Worm (Caenorhabditis elegans) whole organism, L1 larva: Measurements from ENCODE around the gene gphr-1.
A peak's percentile ranks its signal among the peaks of the same experiment; 100 is the strongest.

Experiments used
- C04F5.9 ChIP-seq: sonication (generic microtip); optimal IDR thresholded peaks from 2 replicates; lab custom pipeline; 2016; ENCODE audit warnings: missing genetic modification characterization, missing compliant biosample characterization
- Y116A8C.19 ChIP-seq: sonication (generic microtip); optimal IDR thresholded peaks from 2 replicates; lab custom pipeline; 2016; ENCODE audit warnings: missing compliant biosample characterization, missing genetic modification characterization, borderline replicate concordance
- ama-1 ChIP-seq: fragments of 150-350 bp; optimal IDR thresholded peaks from 2 replicates; lab custom pipeline; 2014
- blmp-1 ChIP-seq: fragments of 150-350 bp; optimal IDR thresholded peaks from 2 replicates; lab custom pipeline; 2014; ENCODE audit warnings: missing biosample characterization, missing genetic modification characterization
- ceh-8 ChIP-seq: fragments of 200-800 bp; sonication (Bioruptor generic); optimal IDR thresholded peaks from 2 replicates; lab custom pipeline; 2018; ENCODE audit warnings: mild to moderate bottlenecking, missing genetic modification characterization, moderate library complexity, missing compliant biosample characterization
- ceh-82 ChIP-seq, 3 experiments: fragments of 150-350 bp in 1 of 3; sonication (generic microtip) in 2 of 3; optimal IDR thresholded peaks; 2 replicates each; lab custom pipeline; 2014 to 2017; ENCODE audit warnings: missing biosample characterization in 3 of 3, missing genetic modification characterization in 3 of 3
- ceh-88 ChIP-seq: fragments of 200-800 bp; sonication (Bioruptor generic); IDR thresholded peaks from 2 replicates; pipeline ENCODE4 v1.3.6; 2022; ENCODE audit warnings: missing genetic modification characterization, missing compliant biosample characterization
- ceh-90 ChIP-seq: sonication (generic microtip); optimal IDR thresholded peaks from 2 replicates; lab custom pipeline; 2016; ENCODE audit warnings: missing genetic modification characterization, missing compliant biosample characterization
- dpl-1 ChIP-seq, 3 experiments: fragments of 150-350 bp in 2 of 3; sonication (generic microtip) in 1 of 3; optimal IDR thresholded peaks; 2 replicates each; lab custom pipeline; 2014 to 2017; ENCODE audit warnings: missing biosample characterization in 3 of 3, missing genetic modification characterization in 3 of 3, missing genetic modification reagents in 3 of 3
- dsc-1 ChIP-seq: sonication (generic microtip); optimal IDR thresholded peaks from 2 replicates; lab custom pipeline; 2016; ENCODE audit warnings: mild to moderate bottlenecking, missing genetic modification characterization, missing compliant biosample characterization
- efl-1 ChIP-seq, 4 experiments: fragments of 150-350 bp; optimal IDR thresholded peaks in 3 of 4; peaks in 1 of 4; 1 replicate in 1 of 4; 2 replicates in 3 of 4; lab custom pipeline; 2014; ENCODE audit warnings: missing biosample characterization in 2 of 4, missing genetic modification characterization in 2 of 4, missing genetic modification reagents in 2 of 4
- egl-13 ChIP-seq: sonication (generic microtip); optimal IDR thresholded peaks from 2 replicates; lab custom pipeline; 2016; ENCODE audit warnings: missing genotype, missing genetic modification reagents, missing genetic modification characterization, missing compliant biosample characterization
- elt-2 ChIP-seq: sonication (generic microtip); optimal IDR thresholded peaks from 2 replicates; lab custom pipeline; 2016; ENCODE audit warnings: missing genetic modification characterization, mild to moderate bottlenecking, inconsistent platforms, missing compliant biosample characterization, missing genetic modification reagents
- ets-5 ChIP-seq: fragments of 200-800 bp; sonication (Bioruptor generic); IDR thresholded peaks from 2 replicates; pipeline ENCODE4 v1.3.6; 2022; ENCODE audit warnings: missing genetic modification characterization, missing compliant biosample characterization
- fkh-10 ChIP-seq: sonication (generic microtip); optimal IDR thresholded peaks from 2 replicates; lab custom pipeline; 2017; ENCODE audit warnings: missing biosample characterization, missing genetic modification reagents, missing genetic modification characterization
- fkh-8 ChIP-seq: sonication (generic microtip); optimal IDR thresholded peaks from 2 replicates; lab custom pipeline; 2016; ENCODE audit warnings: mild to moderate bottlenecking, missing genetic modification characterization, missing compliant biosample characterization
- fos-1 ChIP-seq: fragments of 150-350 bp; optimal IDR thresholded peaks from 2 replicates; lab custom pipeline; 2014; ENCODE audit warnings: missing biosample characterization, missing genetic modification characterization
- grh-1 ChIP-seq: fragments of 200-800 bp; sonication (Bioruptor generic); IDR thresholded peaks from 2 replicates; pipeline ENCODE4 v1.3.6; 2022; ENCODE audit warnings: missing genetic modification reagents, missing genetic modification characterization, missing compliant biosample characterization
- hlh-17 ChIP-seq: fragments of 200-800 bp; sonication (Bioruptor generic); optimal IDR thresholded peaks from 2 replicates; lab custom pipeline; 2018; ENCODE audit warnings: missing genetic modification characterization, mild to moderate bottlenecking, missing compliant biosample characterization, moderate library complexity, borderline replicate concordance
- hlh-4 ChIP-seq: sonication (generic microtip); optimal IDR thresholded peaks from 2 replicates; lab custom pipeline; 2016; ENCODE audit warnings: mild to moderate bottlenecking, missing genetic modification characterization, missing compliant biosample characterization
- irx-1 ChIP-seq: sonication (generic microtip); optimal IDR thresholded peaks from 2 replicates; lab custom pipeline; 2016; ENCODE audit warnings: missing genetic modification characterization, missing compliant biosample characterization
- isw-1 ChIP-seq: fragments of 200-800 bp; sonication (Bioruptor generic); IDR thresholded peaks from 2 replicates; pipeline ENCODE4 v1.3.6; 2022; ENCODE audit warnings: missing genetic modification characterization, missing compliant biosample characterization
- jun-1 ChIP-seq: fragments of 150-350 bp; optimal IDR thresholded peaks from 2 replicates; lab custom pipeline; 2014; ENCODE audit warnings: missing biosample characterization, missing genetic modification reagents, missing genetic modification characterization
- lin-15B ChIP-seq: fragments of 150-350 bp; sonication (generic microtip); optimal IDR thresholded peaks from 3 replicates; lab custom pipeline; 2014; ENCODE audit warnings: missing biosample characterization, missing genetic modification characterization
- lin-35 ChIP-seq, 2 experiments: fragments of 150-350 bp; optimal IDR thresholded peaks; 2 replicates each; lab custom pipeline; 2014; ENCODE audit warnings: missing biosample characterization in 2 of 2, missing genetic modification characterization in 2 of 2, missing genetic modification reagents in 2 of 2
- lin-39 ChIP-seq: fragments of 150-350 bp; optimal IDR thresholded peaks from 2 replicates; lab custom pipeline; 2014; ENCODE audit warnings: missing biosample characterization, missing genetic modification reagents, missing genetic modification characterization
- lsy-2 ChIP-seq, 2 experiments: fragments of 150-350 bp; optimal IDR thresholded peaks; 2 replicates each; lab custom pipeline; 2014; ENCODE audit warnings: missing biosample characterization in 2 of 2, missing genetic modification characterization in 2 of 2
- mab-9 ChIP-seq: fragments of 200-800 bp; sonication (Bioruptor generic); IDR thresholded peaks from 2 replicates; pipeline ENCODE4 v1.3.6; 2022; ENCODE audit warnings: missing genetic modification reagents, missing genetic modification characterization, missing compliant biosample characterization
- mdl-1 ChIP-seq, 2 experiments: fragments of 150-350 bp; optimal IDR thresholded peaks; 2 replicates each; lab custom pipeline; 2014 to 2017; ENCODE audit warnings: missing biosample characterization in 2 of 2, missing genetic modification characterization in 2 of 2, inconsistent platforms in 1 of 2
- mep-1 ChIP-seq: fragments of 150-350 bp; optimal IDR thresholded peaks from 2 replicates; lab custom pipeline; 2014; ENCODE audit warnings: missing biosample characterization, missing genetic modification characterization
- nhr-237 ChIP-seq: fragments of 150-350 bp; optimal IDR thresholded peaks from 2 replicates; lab custom pipeline; 2014; ENCODE audit warnings: missing biosample characterization, missing genetic modification characterization
- nhr-76 ChIP-seq: sonication (generic microtip); optimal IDR thresholded peaks from 2 replicates; lab custom pipeline; 2017; ENCODE audit warnings: missing biosample characterization, missing genetic modification characterization
- nhr-77 ChIP-seq: fragments of 150-350 bp; optimal IDR thresholded peaks from 2 replicates; lab custom pipeline; 2014; ENCODE audit warnings: missing biosample characterization, missing genetic modification characterization
- nhr-90 ChIP-seq: sonication (generic microtip); optimal IDR thresholded peaks from 2 replicates; lab custom pipeline; 2016; ENCODE audit warnings: mild to moderate bottlenecking, missing genetic modification characterization, missing compliant biosample characterization; ENCODE audit not compliant: poor library complexity
- pqm-1 ChIP-seq: sonication (generic microtip); optimal IDR thresholded peaks from 3 replicates; lab custom pipeline; 2017; ENCODE audit warnings: missing biosample characterization, missing genetic modification characterization
- rnt-1 ChIP-seq: sonication (generic microtip); optimal IDR thresholded peaks from 2 replicates; lab custom pipeline; 2016; ENCODE audit warnings: mild to moderate bottlenecking, missing genetic modification characterization, moderate library complexity, missing compliant biosample characterization
- snpc-4 ChIP-seq: fragments of 150-350 bp; optimal IDR thresholded peaks from 2 replicates; lab custom pipeline; 2014; ENCODE audit warnings: missing biosample characterization, missing genetic modification characterization
- snu-23 ChIP-seq: sonication (generic microtip); optimal IDR thresholded peaks from 2 replicates; lab custom pipeline; 2016; ENCODE audit warnings: missing genetic modification characterization, missing compliant biosample characterization
- sptf-1 ChIP-seq: fragments of 150-350 bp; optimal IDR thresholded peaks from 2 replicates; lab custom pipeline; 2014; ENCODE audit warnings: missing biosample characterization, missing genetic modification characterization
- sup-37 ChIP-seq: fragments of 200-800 bp; sonication (Bioruptor generic); optimal IDR thresholded peaks from 2 replicates; lab custom pipeline; 2018; ENCODE audit warnings: mild to moderate bottlenecking, missing genetic modification characterization, missing compliant biosample characterization
- swsn-7 ChIP-seq: sonication (generic microtip); optimal IDR thresholded peaks from 2 replicates; lab custom pipeline; 2016; ENCODE audit warnings: missing genetic modification characterization, missing compliant biosample characterization
- unc-30 ChIP-seq: sonication (generic microtip); optimal IDR thresholded peaks from 2 replicates; lab custom pipeline; 2017; ENCODE audit warnings: missing biosample characterization, missing genetic modification characterization
- unc-86 ChIP-seq: sonication (generic microtip); optimal IDR thresholded peaks from 2 replicates; lab custom pipeline; 2016; ENCODE audit warnings: missing genetic modification characterization, missing compliant biosample characterization
- unc-98 ChIP-seq: fragments of 200-800 bp; sonication (Bioruptor generic); IDR thresholded peaks from 2 replicates; pipeline ENCODE4 v1.3.6; 2022; ENCODE audit warnings: missing genetic modification characterization, missing compliant biosample characterization
- vab-15 ChIP-seq: sonication (generic microtip); optimal IDR thresholded peaks from 2 replicates; lab custom pipeline; 2017; ENCODE audit warnings: missing genotype, mild to moderate bottlenecking, missing genetic modification characterization, missing compliant biosample characterization
- ztf-11 ChIP-seq, 2 experiments: sonication (generic microtip); optimal IDR thresholded peaks; 2 replicates each; lab custom pipeline; 2016 to 2017; ENCODE audit warnings: missing genetic modification characterization in 2 of 2, missing biosample characterization in 1 of 2, missing compliant biosample characterization in 1 of 2
- ztf-4 ChIP-seq: fragments of 150-350 bp; optimal IDR thresholded peaks from 2 replicates; lab custom pipeline; 2014; ENCODE audit warnings: missing biosample characterization, missing genetic modification characterization

gphr-1 gene

ce11 chrIII:12226089-12226682 is 7.3 kb downstream of the gphr-1 start, which contains the start of the genes Y75B8A.18 and Y75B8A.19 (continued):
- TF ChIP-seq irx-1 (tag; lab: Kevin White, UChicago): peak; percentile 24
- TF ChIP-seq sup-37 (GFP tag; lab: Kevin White, UChicago): no peak
- no peak for TF ChIP-seq jun-1 (tag; lab: Kevin White, UChicago)
- TF ChIP-seq ztf-4: no peak
- TF ChIP-seq mdl-1 (tag; optimal IDR thresholded peaks at IDR 0.05; lab: Kevin White, UChicago): peak in 1 of 2 experiments; percentile 43
- TF ChIP-seq rnt-1 (tag; lab: Kevin White, UChicago): peak; percentile 75
- no peak for TF ChIP-seq ama-1 (lab: Kevin White, UChicago)
- no peak for TF ChIP-seq hlh-4 (tag; lab: Kevin White, UChicago)
- TF ChIP-seq C04F5.9: no peak
- TF ChIP-seq snu-23: peak; percentile 68
- no peak for TF ChIP-seq blmp-1
- TF ChIP-seq unc-98: no peak
- TF ChIP-seq pqm-1 (tag; lab: Kevin White, UChicago): no peak
- no peak for TF ChIP-seq unc-30 (tag; lab: Kevin White, UChicago)
- no peak for TF ChIP-seq hlh-17 (GFP tag; lab: Kevin White, UChicago)
- TF ChIP-seq ceh-82 (tag; optimal IDR thresholded peaks at IDR 0.05; lab: Kevin White, UChicago): peak in 2 of 3 experiments; percentile 39 to 78
- TF ChIP-seq ztf-11 (tag; optimal IDR thresholded peaks at IDR 0.05; lab: Kevin White, UChicago): peak in 1 of 2 experiments; percentile 14
- TF ChIP-seq lsy-2 (tag; optimal IDR thresholded peaks at IDR 0.05; lab: Kevin White, UChicago): peak; percentile 69 to 81
- TF ChIP-seq grh-1 (GFP tag; lab: Robert Waterston, UW): no peak
- peak; percentile 58 for TF ChIP-seq unc-86 (tag; lab: Kevin White, UChicago)
- TF ChIP-seq isw-1 (GFP tag; lab: Robert Waterston, UW): peak; percentile 71
- TF ChIP-seq vab-15 (tag; lab: Kevin White, UChicago): peak; percentile 18
- TF ChIP-seq nhr-90 (tag; lab: Kevin White, UChicago): peak; percentile 54
- no peak for TF ChIP-seq ceh-90 (tag; lab: Kevin White, UChicago)
- peak; percentile 60 for TF ChIP-seq mep-1 (tag; lab: Kevin White, UChicago)
- no peak for TF ChIP-seq ets-5 (GFP tag; lab: Robert Waterston, UW)
- TF ChIP-seq nhr-237: no peak
- peak; percentile 89 to 94 (median 92) for TF ChIP-seq dpl-1 (GFP tag; optimal IDR thresholded peaks at IDR 0.05; lab: Kevin White, UChicago)
- no peak for TF ChIP-seq nhr-76 (tag; lab: Kevin White, UChicago)
- TF ChIP-seq fkh-10 (GFP tag; lab: Kevin White, UChicago): peak; percentile 24
- TF ChIP-seq mab-9 (GFP tag; lab: Robert Waterston, UW): peak; percentile 49; the same call in 1 of the 2 replicates
- TF ChIP-seq elt-2 (tag; lab: Kevin White, UChicago): no peak
- peak; percentile 4 for TF ChIP-seq ceh-8 (GFP tag; lab: Kevin White, UChicago)
- TF ChIP-seq ceh-88 (GFP tag; lab: Robert Waterston, UW): no peak
- peak; percentile 65 for TF ChIP-seq snpc-4 (tag; lab: Kevin White, UChicago)
- peak; percentile 38 for TF ChIP-seq egl-13 (tag; lab: Kevin White, UChicago)
- TF ChIP-seq lin-39 (tag; lab: Kevin White, UChicago): peak; percentile 45
- peak; percentile 94 to 97 for TF ChIP-seq lin-35 (GFP tag; optimal IDR thresholded peaks at IDR 0.05; lab: Kevin White, UChicago)
- TF ChIP-seq Y116A8C.19 (tag; lab: Kevin White, UChicago): no peak
- TF ChIP-seq lin-15B (tag; lab: Kevin White, UChicago): peak; percentile 59
- no peak for TF ChIP-seq nhr-77 (tag; lab: Kevin White, UChicago)
- peak; percentile 54 for TF ChIP-seq swsn-7
- TF ChIP-seq fos-1 (tag; lab: Kevin White, UChicago): peak; percentile 2
- peak; percentile 53 for TF ChIP-seq dsc-1 (tag; lab: Kevin White, UChicago)
- TF ChIP-seq fkh-8 (tag; lab: Kevin White, UChicago): peak; percentile 67
- peak; percentile 80 to 95 for TF ChIP-seq efl-1 (optimal IDR thresholded peaks at IDR 0.05; lab: Kevin White, UChicago)
- peak; percentile 95 to 99 for TF ChIP-seq efl-1 (GFP tag; optimal IDR thresholded peaks at IDR 0.05 in 1 of 2; lab: Kevin White, UChicago)
- no peak for TF ChIP-seq sptf-1 (tag; lab: Kevin White, UChicago)
